Worm (Caenorhabditis elegans) whole organism, young adult: ENCODE data around the gene grl-2.

ENCODE experiments used
- B0019.2 ChIP-seq: fragments of 200-800 bp; sonication (Bioruptor generic); conservative IDR thresholded peaks from 2 replicates; pipeline ENCODE4 v1.3.6; 2022; ENCODE audit warnings: missing genetic modification reagents, missing genetic modification characterization, missing compliant biosample characterization
- B0261.1 ChIP-seq: sonication (generic microtip); optimal IDR thresholded peaks from 2 replicates; lab custom pipeline; 2016; ENCODE audit warnings: mild to moderate bottlenecking, missing genetic modification characterization, moderate library complexity, missing compliant biosample characterization
- B0336.3 ChIP-seq: fragments of 200-800 bp; sonication (Bioruptor generic); IDR thresholded peaks from 2 replicates; pipeline ENCODE4 v1.3.6; 2022; ENCODE audit warnings: missing genetic modification characterization, missing compliant biosample characterization
- F22D6.2 ChIP-seq: sonication (generic microtip); optimal IDR thresholded peaks from 2 replicates; lab custom pipeline; 2016; ENCODE audit warnings: mild to moderate bottlenecking, missing genetic modification characterization, missing compliant biosample characterization
- F57C9.4 ChIP-seq: sonication (generic microtip); optimal IDR thresholded peaks from 2 replicates; lab custom pipeline; 2017; ENCODE audit warnings: mild to moderate bottlenecking, missing genetic modification characterization, missing compliant biosample characterization
- T07F8.4 ChIP-seq: sonication (generic microtip); optimal IDR thresholded peaks from 2 replicates; lab custom pipeline; 2016; ENCODE audit warnings: mild to moderate bottlenecking, missing genetic modification characterization, moderate library complexity, missing compliant biosample characterization
- dpl-1 ChIP-seq: fragments of 150-350 bp; optimal IDR thresholded peaks from 2 replicates; lab custom pipeline; 2014; ENCODE audit warnings: missing biosample characterization, missing genetic modification reagents, missing genetic modification characterization
- efl-1 ChIP-seq: fragments of 150-350 bp; optimal IDR thresholded peaks from 2 replicates; lab custom pipeline; 2014; ENCODE audit warnings: missing biosample characterization, missing genetic modification reagents, missing genetic modification characterization
- gei-17 ChIP-seq: fragments of 200-800 bp; sonication (Bioruptor generic); optimal IDR thresholded peaks from 2 replicates; lab custom pipeline; 2018; ENCODE audit warnings: mild to moderate bottlenecking, missing genetic modification characterization, missing compliant biosample characterization
- hmg-20 ChIP-seq: fragments of 200-800 bp; sonication (Bioruptor generic); IDR thresholded peaks from 2 replicates; pipeline ENCODE4 v1.3.6; 2022; ENCODE audit warnings: missing genetic modification reagents, missing genetic modification characterization, missing compliant biosample characterization
- nhr-90 ChIP-seq: sonication (generic microtip); optimal IDR thresholded peaks from 2 replicates; lab custom pipeline; 2016; ENCODE audit warnings: missing genotype, mild to moderate bottlenecking, missing genetic modification characterization, missing compliant biosample characterization
- ztf-28 ChIP-seq: fragments of 200-800 bp; sonication (Bioruptor generic); IDR thresholded peaks from 2 replicates; pipeline ENCODE4 v1.3.6; 2022; ENCODE audit warnings: missing genetic modification reagents, missing genetic modification characterization, missing compliant biosample characterization
- ztf-6 ChIP-seq: fragments of 200-800 bp; sonication (Bioruptor generic); IDR thresholded peaks from 2 replicates; pipeline ENCODE4 v1.3.6; 2022; ENCODE audit warnings: missing genetic modification reagents, missing genetic modification characterization, missing compliant biosample characterization

DNA sequence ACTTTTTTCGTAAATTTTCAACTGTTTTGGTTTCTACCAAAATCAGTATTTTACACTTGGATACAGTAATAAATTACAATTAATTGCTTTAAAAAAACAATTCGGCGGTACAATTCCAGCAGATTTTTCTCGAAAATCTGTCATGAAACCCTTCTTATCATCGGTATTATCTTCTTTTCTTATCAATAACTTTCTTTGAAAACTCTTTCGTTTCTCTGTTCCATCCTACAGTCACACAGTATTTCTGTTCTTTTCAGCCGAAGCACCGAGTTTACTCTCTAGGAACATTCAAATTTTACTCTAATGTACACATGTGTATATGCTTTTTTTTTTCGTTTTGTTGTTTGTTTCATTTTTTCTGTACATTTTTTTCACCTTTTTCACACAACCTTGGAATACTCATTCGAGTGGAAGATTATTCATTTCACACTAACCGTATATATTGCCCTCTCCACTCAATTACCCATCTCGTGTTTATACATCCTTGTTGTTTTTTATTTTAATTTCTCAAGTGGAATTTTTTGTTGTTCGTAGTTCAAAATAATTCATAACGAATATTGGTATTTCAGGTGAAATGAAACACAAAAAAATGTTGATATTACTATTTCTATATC, 35.2 kb upstream of the grl-2 start, which contains the start of gene nid-1:
- TF ChIP-seq efl-1 (GFP tag; lab: Kevin White, UChicago), result no peak
- no peak for TF ChIP-seq gei-17 (GFP tag; lab: Kevin White, UChicago)
- no peak for TF ChIP-seq dpl-1 (GFP tag; lab: Kevin White, UChicago)
- TF ChIP-seq B0336.3 (GFP tag; lab: Robert Waterston, UW), result no peak
- TF ChIP-seq F57C9.4 (tag; lab: Kevin White, UChicago), result no peak
- TF ChIP-seq T07F8.4 (tag; lab: Kevin White, UChicago), result no peak
- no peak for TF ChIP-seq B0019.2 (GFP tag; lab: Robert Waterston, UW)
- TF ChIP-seq ztf-28, result no peak
- TF ChIP-seq ztf-6, result no peak
- no peak for TF ChIP-seq hmg-20
- TF ChIP-seq F22D6.2 (tag; lab: Kevin White, UChicago), result no peak
- TF ChIP-seq nhr-90 (tag; lab: Kevin White, UChicago), result no peak
- no peak for TF ChIP-seq B0261.1 (tag; lab: Kevin White, UChicago)
